Worm (Caenorhabditis elegans) whole organism, young adult: ENCODE results near the gene kqt-2.

Experiments used
- F49E8.2 ChIP-seq: sonication (generic microtip); optimal IDR thresholded peaks from 3 replicates; lab custom pipeline; 2017; ENCODE audit warnings: missing genetic modification characterization, mild to moderate bottlenecking, missing compliant biosample characterization, antibody characterized with exemption, moderate library complexity; ENCODE audit not compliant: insufficient read depth
- die-1 ChIP-seq: sonication (generic microtip); optimal IDR thresholded peaks from 2 replicates; lab custom pipeline; 2016; ENCODE audit warnings: missing genotype, mild to moderate bottlenecking, missing genetic modification characterization, missing compliant biosample characterization

ce11 chrX:8276333-8276732 lies 30.2 kb upstream of the kqt-2 start:
- no peak for TF ChIP-seq F49E8.2 (tag; lab: Kevin White, UChicago)
- TF ChIP-seq die-1 (tag; lab: Kevin White, UChicago) = no peak
